Worm (Caenorhabditis elegans) whole organism, young adult: Measurements from ENCODE around the gene R102.2.

ENCODE experiments used
- gei-17 ChIP-seq: fragments of 200-800 bp; sonication (Bioruptor generic); optimal IDR thresholded peaks from 2 replicates; lab custom pipeline; 2018; ENCODE audit warnings: mild to moderate bottlenecking, missing genetic modification characterization, missing compliant biosample characterization
- hmg-20 ChIP-seq: fragments of 200-800 bp; sonication (Bioruptor generic); IDR thresholded peaks from 2 replicates; pipeline ENCODE4 v1.3.6; 2022; ENCODE audit warnings: missing genetic modification reagents, missing genetic modification characterization, missing compliant biosample characterization
- hrde-1 ChIP-seq: sonication (generic microtip); optimal IDR thresholded peaks from 2 replicates; lab custom pipeline; 2016; ENCODE audit warnings: missing genetic modification characterization, mild to moderate bottlenecking, missing compliant biosample characterization, moderate library complexity, missing genotype, missing genetic modification reagents, borderline replicate concordance
- lin-35 ChIP-seq, 3 experiments: fragments of 150-350 bp in 2 of 3; sonication (generic microtip) in 1 of 3; optimal IDR thresholded peaks; 2 replicates each; lab custom pipeline; 2014 to 2018; ENCODE audit warnings: missing biosample characterization in 3 of 3, missing genetic modification characterization in 3 of 3, missing genetic modification reagents in 3 of 3
- lsy-27 ChIP-seq: sonication (generic microtip); optimal IDR thresholded peaks from 2 replicates; lab custom pipeline; 2017; ENCODE audit warnings: missing genetic modification characterization, mild to moderate bottlenecking, missing compliant biosample characterization, antibody characterized with exemption, missing genotype, borderline replicate concordance; ENCODE audit not compliant: insufficient read depth
- mes-4 ChIP-seq: sonication (generic microtip); optimal IDR thresholded peaks from 2 replicates; lab custom pipeline; 2016; ENCODE audit warnings: missing genotype, missing genetic modification characterization, missing compliant biosample characterization
- nfya-2 ChIP-seq: fragments of 200-800 bp; sonication (Bioruptor generic); IDR thresholded peaks from 2 replicates; pipeline ENCODE4 v1.3.6; 2022; ENCODE audit warnings: missing genetic modification reagents, missing genetic modification characterization, missing compliant biosample characterization
- ztf-26 ChIP-seq: sonication (generic microtip); optimal IDR thresholded peaks from 2 replicates; lab custom pipeline; 2017; ENCODE audit warnings: missing genetic modification characterization, missing compliant biosample characterization

DNA sequence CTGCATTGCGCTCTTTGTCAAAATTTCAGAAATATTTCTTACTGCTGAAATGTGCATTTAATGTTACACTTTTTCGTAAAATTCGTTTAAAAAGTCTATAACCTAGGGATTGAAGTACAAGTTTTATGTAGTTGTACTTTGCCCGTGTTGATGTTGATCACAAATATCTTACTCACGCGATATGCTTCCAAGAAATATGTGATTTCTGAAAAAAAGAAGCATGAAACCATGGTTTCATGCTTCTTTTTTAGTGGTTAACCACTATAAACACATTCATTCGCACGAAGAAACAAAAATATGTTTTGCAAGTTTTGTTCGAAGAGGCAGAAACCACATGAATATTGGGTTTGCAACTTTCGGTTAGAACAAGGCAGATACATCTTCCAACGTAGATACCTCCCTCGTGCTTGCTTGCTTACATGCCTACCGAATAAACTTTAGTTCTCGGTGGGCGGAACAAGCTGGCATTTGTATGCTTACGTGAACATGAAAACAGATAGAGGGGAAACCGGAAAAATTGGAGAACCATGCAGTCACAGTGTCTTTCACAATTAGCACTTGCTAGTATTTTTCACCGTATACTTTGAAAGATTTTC is 1.7 kb downstream of the R102.2 start, which contains the start of gene R102.3:
- no peak for TF ChIP-seq lin-35 (GFP tag; optimal IDR thresholded peaks at IDR 0.05; lab: Kevin White, UChicago)
- TF ChIP-seq lsy-27: no peak
- TF ChIP-seq nfya-2 (GFP tag; lab: Robert Waterston, UW): no peak
- TF ChIP-seq hmg-20 (GFP tag; lab: Robert Waterston, UW): no peak
- no peak for TF ChIP-seq gei-17 (GFP tag; lab: Kevin White, UChicago)
- TF ChIP-seq ztf-26 (tag; lab: Kevin White, UChicago): no peak
- TF ChIP-seq hrde-1 (tag; lab: Kevin White, UChicago): no peak
- TF ChIP-seq mes-4 (tag; lab: Kevin White, UChicago): no peak
